Fruit fly (Drosophila melanogaster) whole organism, embryonic: ENCODE measurements around the gene CG17930.

ENCODE experiments used
- Bdp1 ChIP-seq: fragments of 200-800 bp; sonication (Bioruptor generic); optimal IDR thresholded peaks from 3 replicates; lab custom pipeline; 2016; ENCODE audit warnings: missing biosample characterization, missing genetic modification characterization
- Blimp-1 ChIP-seq: fragments of 200-800 bp; sonication (Bioruptor generic); optimal IDR thresholded peaks from 3 replicates; lab custom pipeline; 2018; ENCODE audit warnings: missing biosample characterization, missing genetic modification characterization, mild to moderate bottlenecking, moderate library complexity, missing genetic modification reagents
- BtbVII ChIP-seq: fragments of 200-800 bp; sonication (Bioruptor generic); optimal IDR thresholded peaks from 3 replicates; lab custom pipeline; 2017; ENCODE audit warnings: missing biosample characterization, mild to moderate bottlenecking, missing genetic modification characterization
- CG11085 ChIP-seq: fragments of 200-800 bp; sonication (Bioruptor generic); IDR thresholded peaks from 2 replicates; pipeline ENCODE4 v1.3.6; 2022; ENCODE audit warnings: missing biosample characterization, missing genetic modification characterization
- CG11398 ChIP-seq: fragments of 200-800 bp; sonication (Bioruptor generic); optimal IDR thresholded peaks from 2 replicates; lab custom pipeline; 2016; ENCODE audit warnings: missing biosample characterization, missing genetic modification characterization
- CG30403 ChIP-seq: fragments of 200-800 bp; sonication (Bioruptor generic); optimal IDR thresholded peaks from 3 replicates; lab custom pipeline; 2016; ENCODE audit warnings: missing biosample characterization, missing genetic modification characterization
- CG31365 ChIP-seq: fragments of 200-800 bp; sonication (Bioruptor generic); optimal IDR thresholded peaks from 2 replicates; lab custom pipeline; 2018; ENCODE audit warnings: missing biosample characterization, mild to moderate bottlenecking, missing genetic modification characterization
- CG3163 ChIP-seq: fragments of 200-800 bp; sonication (Bioruptor generic); optimal IDR thresholded peaks from 3 replicates; lab custom pipeline; 2016; ENCODE audit warnings: missing biosample characterization, missing genetic modification characterization
- CG3281 ChIP-seq: fragments of 200-800 bp; sonication (Bioruptor generic); optimal IDR thresholded peaks from 3 replicates; lab custom pipeline; 2017; ENCODE audit warnings: missing biosample characterization, mild to moderate bottlenecking, missing genetic modification characterization
- CG34376 ChIP-seq: fragments of 200-800 bp; sonication (Bioruptor generic); optimal IDR thresholded peaks from 2 replicates; lab custom pipeline; 2018; ENCODE audit warnings: missing biosample characterization, mild to moderate bottlenecking, missing genetic modification characterization
- CG34422 ChIP-seq: fragments of 200-800 bp; sonication (Bioruptor generic); IDR thresholded peaks from 3 replicates; pipeline ENCODE4 v1.3.6; 2022; ENCODE audit warnings: missing biosample characterization, missing genetic modification characterization
- CG6272 ChIP-seq: fragments of 200-800 bp; sonication (Bioruptor generic); IDR thresholded peaks from 2 replicates; pipeline ENCODE4 v1.3.6; 2022; ENCODE audit warnings: missing biosample characterization, missing genetic modification characterization
- CG8281 ChIP-seq: fragments of 200-800 bp; sonication (Bioruptor generic); optimal IDR thresholded peaks from 2 replicates; lab custom pipeline; 2018; ENCODE audit warnings: missing biosample characterization, mild to moderate bottlenecking, missing genetic modification characterization, moderate library complexity
- CG8388 ChIP-seq: fragments of 200-800 bp; sonication (Bioruptor generic); optimal IDR thresholded peaks from 2 replicates; lab custom pipeline; 2019; ENCODE audit warnings: missing biosample characterization, mild to moderate bottlenecking, missing genetic modification characterization, moderate library complexity
- Dad ChIP-seq: fragments of 200-800 bp; sonication (Bioruptor generic); optimal IDR thresholded peaks from 3 replicates; lab custom pipeline; 2016; ENCODE audit warnings: missing biosample characterization, missing genetic modification characterization
- Dp ChIP-seq: fragments of 200-800 bp; sonication (Bioruptor generic); optimal IDR thresholded peaks from 2 replicates; lab custom pipeline; 2018; ENCODE audit warnings: missing biosample characterization, mild to moderate bottlenecking, missing genetic modification characterization, moderate library complexity
- Eip74EF ChIP-seq, 2 experiments: fragments of 200-800 bp in 1 of 2; fragments of >200 bp in 1 of 2; sonication (Bioruptor generic) in 1 of 2; optimal IDR thresholded peaks; 2 replicates each; lab custom pipeline; 2017 to 2019; ENCODE audit warnings: missing biosample characterization in 2 of 2, missing genetic modification characterization in 2 of 2, mild to moderate bottlenecking in 1 of 2, moderate library complexity in 1 of 2
- HLH3B ChIP-seq: fragments of 200-800 bp; sonication (Bioruptor generic); IDR thresholded peaks from 2 replicates; pipeline ENCODE4 v1.3.6; 2022; ENCODE audit warnings: missing biosample characterization, missing genetic modification characterization
- Hr78 ChIP-seq, 2 experiments: fragments of 200-800 bp in 1 of 2; fragments of >200 bp in 1 of 2; sonication (Bioruptor generic) in 1 of 2; optimal IDR thresholded peaks; 2 replicates each; lab custom pipeline; 2017 to 2019; ENCODE audit warnings: missing biosample characterization in 2 of 2, missing genetic modification characterization in 2 of 2, mild to moderate bottlenecking in 1 of 2, moderate library complexity in 1 of 2
- Sry-δ ChIP-seq: fragments of 200-800 bp; sonication (Bioruptor generic); optimal IDR thresholded peaks from 2 replicates; lab custom pipeline; 2016; ENCODE audit warnings: missing biosample characterization, missing genetic modification characterization
- ci ChIP-seq: fragments of 200-800 bp; sonication (Bioruptor generic); IDR thresholded peaks from 3 replicates; pipeline ENCODE4 v1.3.6; 2022; ENCODE audit warnings: missing biosample characterization, missing genetic modification characterization
- cwo ChIP-seq: fragments of 200-800 bp; sonication (Bioruptor generic); optimal IDR thresholded peaks from 3 replicates; lab custom pipeline; 2017; ENCODE audit warnings: missing biosample characterization, missing genetic modification characterization, mild to moderate bottlenecking, moderate library complexity, missing genetic modification reagents
- exex ChIP-seq: fragments of 200-800 bp; sonication (Bioruptor generic); optimal IDR thresholded peaks from 4 replicates; lab custom pipeline; 2018; ENCODE audit warnings: missing biosample characterization, mild to moderate bottlenecking, missing genetic modification characterization, moderate library complexity
- fu2 ChIP-seq: fragments of 200-800 bp; sonication (Bioruptor generic); optimal IDR thresholded peaks from 2 replicates; lab custom pipeline; 2016; ENCODE audit warnings: missing biosample characterization, missing genetic modification characterization
- gce ChIP-seq: fragments of 200-800 bp; sonication (Bioruptor generic); IDR thresholded peaks from 3 replicates; pipeline ENCODE4 v1.3.6; 2022; ENCODE audit warnings: missing biosample characterization, missing genetic modification characterization
- grn ChIP-seq: fragments of 200-800 bp; sonication (Bioruptor generic); optimal IDR thresholded peaks from 3 replicates; lab custom pipeline; 2017; ENCODE audit warnings: missing biosample characterization, missing genetic modification characterization
- gro ChIP-seq: fragments of 200-800 bp; sonication (Bioruptor generic); optimal IDR thresholded peaks from 2 replicates; lab custom pipeline; 2016; ENCODE audit warnings: missing biosample characterization, missing genetic modification characterization
- gsb ChIP-seq: fragments of 200-800 bp; sonication (Bioruptor generic); IDR thresholded peaks from 2 replicates; pipeline ENCODE4 v1.3.6; 2022; ENCODE audit warnings: missing biosample characterization, missing genetic modification characterization
- lab ChIP-seq: fragments of 200-800 bp; sonication (Bioruptor generic); optimal IDR thresholded peaks from 3 replicates; lab custom pipeline; 2017; ENCODE audit warnings: missing biosample characterization, missing genetic modification characterization, mild to moderate bottlenecking, moderate library complexity, missing genetic modification reagents
- mirr ChIP-seq: fragments of 200-800 bp; sonication (Bioruptor generic); optimal IDR thresholded peaks from 3 replicates; lab custom pipeline; 2018; ENCODE audit warnings: missing biosample characterization, mild to moderate bottlenecking, missing genetic modification characterization
- p53 ChIP-seq: fragments of 200-800 bp; sonication (Bioruptor generic); optimal IDR thresholded peaks from 2 replicates; lab custom pipeline; 2016; ENCODE audit warnings: missing biosample characterization, missing genetic modification characterization
- sd ChIP-seq: fragments of 200-800 bp; sonication (Bioruptor generic); optimal IDR thresholded peaks from 3 replicates; lab custom pipeline; 2018; ENCODE audit warnings: missing biosample characterization, mild to moderate bottlenecking, missing genetic modification characterization, moderate library complexity
- seq ChIP-seq: fragments of 200-800 bp; sonication (Bioruptor generic); IDR thresholded peaks from 2 replicates; pipeline ENCODE4 v1.3.6; 2022; ENCODE audit warnings: missing biosample characterization, missing genetic modification characterization
- sqz ChIP-seq: fragments of 200-800 bp; sonication (Bioruptor generic); optimal IDR thresholded peaks from 3 replicates; lab custom pipeline; 2018; ENCODE audit warnings: missing biosample characterization, mild to moderate bottlenecking, missing genetic modification characterization
- sug ChIP-seq: fragments of 200-800 bp; optimal IDR thresholded peaks from 2 replicates; lab custom pipeline; 2019; ENCODE audit warnings: missing biosample characterization, mild to moderate bottlenecking, missing genetic modification characterization, moderate library complexity
- usp ChIP-seq: fragments of >200 bp; optimal IDR thresholded peaks from 2 replicates; lab custom pipeline; 2017; ENCODE audit warnings: missing biosample characterization, missing genetic modification characterization
- zf30C ChIP-seq: fragments of 200-800 bp; sonication (Bioruptor generic); optimal IDR thresholded peaks from 3 replicates; lab custom pipeline; 2018; ENCODE audit warnings: missing biosample characterization, mild to moderate bottlenecking, missing genetic modification characterization

CG17930 gene

DNA sequence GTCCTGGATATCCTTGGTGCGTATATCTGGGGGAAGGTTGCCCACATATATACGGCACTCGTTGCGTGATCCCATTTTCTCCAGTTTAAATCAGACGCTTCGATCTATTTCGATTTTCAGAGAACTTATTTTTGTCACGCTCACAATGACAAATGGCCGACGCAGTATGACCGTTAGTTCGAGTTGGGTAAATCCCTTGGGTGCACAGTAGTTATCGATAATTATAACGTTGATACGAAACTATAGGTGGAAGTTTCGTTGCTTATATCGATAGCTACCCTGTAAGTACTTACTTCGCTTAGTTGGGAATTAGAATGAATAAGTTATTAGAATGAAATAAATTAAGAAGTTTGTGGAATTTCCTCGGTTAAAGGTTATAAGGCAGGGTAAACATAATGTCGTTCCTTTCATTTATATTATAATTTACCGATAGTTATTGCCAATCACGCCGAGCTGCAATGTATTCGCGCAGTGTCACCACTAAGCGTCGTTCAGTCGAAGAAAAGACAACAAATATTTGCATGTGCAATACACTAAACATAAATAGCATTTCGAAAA lies 14.2 kb downstream of the CG17930 start, which contains the start of the genes SF2 and pad (continued):
- peak; percentile 77 for TF ChIP-seq fu2 (GFP tag; lab: Kevin White, UChicago)
- peak; percentile 62 for TF ChIP-seq HLH3B (GFP tag; lab: Robert Waterston, UW)
- peak; percentile 30 for TF ChIP-seq CG3163 (GFP tag; lab: Kevin White, UChicago)
- peak; percentile 64 for TF ChIP-seq p53 (GFP tag; lab: Kevin White, UChicago)
- no peak for TF ChIP-seq gce
- TF ChIP-seq CG34422 (GFP tag; lab: Robert Waterston, UW) = peak; percentile 53; the same call in 2 of the 3 replicates
- TF ChIP-seq CG8388 (GFP tag; lab: Kevin White, UChicago) = peak; percentile 45
- TF ChIP-seq usp = no peak
- peak; percentile 66 for TF ChIP-seq Dad (GFP tag; lab: Kevin White, UChicago)
- TF ChIP-seq gro (GFP tag; lab: Kevin White, UChicago) = peak; percentile 81
- TF ChIP-seq Dp (GFP tag; lab: Kevin White, UChicago) = peak; percentile 29
- TF ChIP-seq gsb (GFP tag; lab: Robert Waterston, UW) = no peak
- TF ChIP-seq CG6272 (GFP tag; lab: Robert Waterston, UW) = peak; percentile 89
- TF ChIP-seq CG8281 = peak; percentile 12
- TF ChIP-seq, all 482 proteins: peak for 376

dm6 chr3R:16347626-16348264 lies 20.1 kb downstream of the CG17930 start:
- TF ChIP-seq sqz (GFP tag; lab: Kevin White, UChicago) (peak; percentile 86), CG3281 (GFP tag; lab: Kevin White, UChicago) (peak; percentile 18), CG11398 (GFP tag; lab: Kevin White, UChicago) (no peak), Hr78 (GFP tag; optimal IDR thresholded peaks at IDR 0.05; lab: Kevin White, UChicago) (peak in 1 of 2 experiments; percentile 77), Bdp1 (GFP tag; lab: Kevin White, UChicago) (no peak), grn (GFP tag; lab: Kevin White, UChicago) (peak; percentile 93), Sry-δ (GFP tag; lab: Kevin White, UChicago) (no peak), ci (GFP tag; lab: Robert Waterston, UW) (0 out of 3 replicates have a peak, but pooled peaks have one; percentile 29), lab (GFP tag; lab: Kevin White, UChicago) (peak; percentile 3), sd (tag; lab: Kevin White, UChicago) (peak; percentile 91), CG34376 (peak; percentile 65), CG30403 (GFP tag; lab: Kevin White, UChicago) (no peak), mirr (GFP tag; lab: Kevin White, UChicago) (peak; percentile 66), CG31365 (tag; lab: Kevin White, UChicago) (no peak), zf30C (GFP tag; lab: Kevin White, UChicago) (no peak), seq (GFP tag; lab: Robert Waterston, UW) (no peak; the same call in 1 of the 2 replicates), cwo (GFP tag; lab: Kevin White, UChicago) (peak; percentile 73), exex (peak; percentile 90), usp (no peak), CG11085 (GFP tag; lab: Robert Waterston, UW) (no peak), Blimp-1 (no peak), BtbVII (GFP tag; lab: Kevin White, UChicago) (peak; percentile 10), sug (tag; lab: Kevin White, UChicago) (peak; percentile 85), Eip74EF (GFP tag; optimal IDR thresholded peaks at IDR 0.05; lab: Kevin White, UChicago) (no peak)
